ENCODE assay signal across 3 fruit fly cellular contexts in genomic region chr3R:11759971-11760370, dm6.
TF ChIP-seq lines count a peak whose summit lies in the region.

No protein-coding gene starts in this region.

- TF ChIP-seq CTCF in whole organism, embryonic (GFP tag; optimal IDR thresholded peaks at IDR 0.05; lab: Kevin White, UChicago): no peak

TF ChIP-seq in whole organism, embryonic, 481 proteins besides CTCF, POLR2A, EP300 and RAD21:
- peak; percentile 14 for TF ChIP-seq HLHmδ (GFP tag; optimal IDR thresholded peaks at IDR 0.05; lab: Kevin White, UChicago)
- TF ChIP-seq Blimp-1 (GFP tag; optimal IDR thresholded peaks at IDR 0.05; lab: Kevin White, UChicago): peak; percentile 44
- TF ChIP-seq Mes4 (GFP tag; optimal IDR thresholded peaks at IDR 0.05; lab: Kevin White, UChicago): no peak
- peak; percentile 32 for TF ChIP-seq Dp (GFP tag; optimal IDR thresholded peaks at IDR 0.05; lab: Kevin White, UChicago)
- no peak for TF ChIP-seq oc (tag; optimal IDR thresholded peaks at IDR 0.05; lab: Kevin White, UChicago)
- TF ChIP-seq yki (optimal IDR thresholded peaks at IDR 0.05; lab: Kevin White, UChicago): peak; percentile 82
- TF ChIP-seq B-H2 (GFP tag; optimal IDR thresholded peaks at IDR 0.05; lab: Kevin White, UChicago): peak; percentile 39
- peak; percentile 15 for TF ChIP-seq zf30C (GFP tag; optimal IDR thresholded peaks at IDR 0.05; lab: Kevin White, UChicago)
- TF ChIP-seq Elba2 (GFP tag; optimal IDR thresholded peaks at IDR 0.05; lab: Kevin White, UChicago): peak; percentile 47
- peak; percentile 41 for TF ChIP-seq Med (GFP tag; lab: Kevin White, UChicago)
- no peak for TF ChIP-seq CG8290 (GFP tag; optimal IDR thresholded peaks at IDR 0.05; lab: Kevin White, UChicago)
- peak in 1 of 2 experiments; percentile 25 for TF ChIP-seq CG8290 (tag; optimal IDR thresholded peaks at IDR 0.05; lab: Kevin White, UChicago)
- peak; percentile 92 to 95 for TF ChIP-seq Trl (optimal IDR thresholded peaks at IDR 0.05; lab: Kevin White, UChicago)
- TF ChIP-seq Trl (GFP tag; optimal IDR thresholded peaks at IDR 0.05; lab: Kevin White, UChicago): no peak
- peak; percentile 90 for TF ChIP-seq CG3163 (GFP tag; optimal IDR thresholded peaks at IDR 0.05; lab: Kevin White, UChicago)
- TF ChIP-seq Rfx (GFP tag; IDR thresholded peaks at IDR 0.05; lab: Robert Waterston, UW): no peak

TF ChIP-seq in whole organism, prepupa, 60 proteins besides CTCF, POLR2A, EP300 and RAD21:
- TF ChIP-seq fkh (GFP tag; optimal IDR thresholded peaks at IDR 0.05; lab: Kevin White, UChicago) (no peak), Blimp-1 (GFP tag; optimal IDR thresholded peaks at IDR 0.05; lab: Kevin White, UChicago) (peak; percentile 85), CG10631 (GFP tag; optimal IDR thresholded peaks at IDR 0.05; lab: Kevin White, UChicago) (no peak), fd59A (GFP tag; optimal IDR thresholded peaks at IDR 0.05; lab: Kevin White, UChicago) (no peak), Eip78C (GFP tag; lab: Kevin White, UChicago) (no peak), svp (GFP tag; lab: Kevin White, UChicago) (no peak), CG7368 (GFP tag; optimal IDR thresholded peaks at IDR 0.05; lab: Kevin White, UChicago) (no peak)
TF ChIP-seq in whole organism, prepupa: peak in this region for 1.

TF ChIP-seq in whole organism, wandering third instar larva, 38 proteins besides CTCF, POLR2A, EP300 and RAD21:
- peak; percentile 88 for TF ChIP-seq Dif (GFP tag; optimal IDR thresholded peaks at IDR 0.05; lab: Kevin White, UChicago; ENCODE audit: partially characterized antibody)
- peak; percentile 55 to 81 for TF ChIP-seq dl (GFP tag; optimal IDR thresholded peaks at IDR 0.05; lab: Kevin White, UChicago; ENCODE audit: insufficient read depth in 1 of 2, partially characterized antibody in 2 of 2)
- TF ChIP-seq CrebA (GFP tag; optimal IDR thresholded peaks at IDR 0.05; lab: Kevin White, UChicago; ENCODE audit: borderline replicate concordance): no peak
- TF ChIP-seq foxo (GFP tag; optimal IDR thresholded peaks at IDR 0.05; lab: Kevin White, UChicago): no peak

Comparison
In these comparisons a context has a peak if more than half of its experiments do, and no peak if none do; other contexts are left out.
1. Of the 7 proteins assayed by ChIP-seq in both whole organism, embryonic and whole organism, prepupa: peak only in whole organism, embryonic: none; only in whole organism, prepupa: none; in both: Blimp-1; in neither: 6.